Fruit fly (Drosophila melanogaster) whole organism, adult: Measurements from ENCODE around the gene Iml1.

Experiments
- CG11617 ChIP-seq: fragments of 200-800 bp; sonication (Bioruptor generic); optimal IDR thresholded peaks from 2 replicates; lab custom pipeline; 2017; ENCODE audit warnings: mild to moderate bottlenecking, missing biosample characterization, missing genetic modification reagents, missing genetic modification characterization
- CG12768 ChIP-seq: fragments of 200-800 bp; sonication (Bioruptor generic); optimal IDR thresholded peaks from 2 replicates; lab custom pipeline; 2017; ENCODE audit warnings: missing biosample characterization, missing genetic modification characterization, mild to moderate bottlenecking, moderate library complexity, missing genetic modification reagents
- CG7101 ChIP-seq: fragments of 200-800 bp; sonication (Bioruptor generic); optimal IDR thresholded peaks from 2 replicates; lab custom pipeline; 2018; ENCODE audit warnings: missing biosample characterization, mild to moderate bottlenecking, missing genetic modification characterization, moderate library complexity
- Crg-1 ChIP-seq: fragments of 200-800 bp; sonication (Bioruptor generic); optimal IDR thresholded peaks from 2 replicates; lab custom pipeline; 2016; ENCODE audit warnings: missing biosample characterization, missing genetic modification characterization
- Hr96 ChIP-seq: fragments of 200-800 bp; sonication (Bioruptor generic); optimal IDR thresholded peaks from 2 replicates; lab custom pipeline; 2016; ENCODE audit warnings: missing biosample characterization, missing genetic modification characterization
- Mnt ChIP-seq: fragments of 200-800 bp; sonication (Bioruptor generic); optimal IDR thresholded peaks from 2 replicates; lab custom pipeline; 2016; ENCODE audit warnings: missing biosample characterization, mild to moderate bottlenecking, missing genetic modification characterization
- cic ChIP-seq: fragments of 200-800 bp; sonication (Bioruptor generic); optimal IDR thresholded peaks from 2 replicates; lab custom pipeline; 2017; ENCODE audit warnings: missing biosample characterization, mild to moderate bottlenecking, missing genetic modification characterization, moderate library complexity
- kay ChIP-seq: fragments of 200-800 bp; sonication (Bioruptor generic); peaks from one replicate; lab custom pipeline; 2016; ENCODE audit warnings: missing biosample characterization, missing genetic modification characterization, borderline replicate concordance
- pad ChIP-seq: fragments of 200-800 bp; sonication (Bioruptor generic); optimal IDR thresholded peaks from 3 replicates; lab custom pipeline; 2017; ENCODE audit warnings: missing biosample characterization, missing genetic modification characterization, mild to moderate bottlenecking, moderate library complexity, missing genetic modification reagents

dm6 chr3L:1579169-1579853 is 45.5 kb upstream of the Iml1 start:
- TF ChIP-seq CG7101 (tag; lab: Kevin White, UChicago) (peak; percentile 39), CG11617 (GFP tag; lab: Kevin White, UChicago) (no peak), Mnt (GFP tag; lab: Kevin White, UChicago) (no peak), kay (peak; percentile 72), Hr96 (GFP tag; lab: Kevin White, UChicago) (no peak), cic (GFP tag; lab: Kevin White, UChicago) (no peak), CG12768 (GFP tag; lab: Kevin White, UChicago) (peak; percentile 24), Crg-1 (GFP tag; lab: Kevin White, UChicago) (no peak), pad (GFP tag; lab: Kevin White, UChicago) (no peak)
